Worm (Caenorhabditis elegans) whole organism, mixed stage, embryonic: ENCODE measurements around the gene F53E4.1.

Experiments
- M03D4.4 ChIP-seq: sonication (generic microtip); optimal IDR thresholded peaks from 2 replicates; lab custom pipeline; 2017; ENCODE audit warnings: mild to moderate bottlenecking, missing genetic modification characterization, missing compliant biosample characterization
- mab-5 ChIP-seq: fragments of 150-350 bp; optimal IDR thresholded peaks from 2 replicates; lab custom pipeline; 2014; ENCODE audit warnings: missing biosample characterization, missing genetic modification characterization
- nhr-237 ChIP-seq: fragments of 150-350 bp; optimal IDR thresholded peaks from 2 replicates; lab custom pipeline; 2014; ENCODE audit warnings: missing biosample characterization, missing genetic modification characterization
- nhr-28 ChIP-seq: fragments of 150-350 bp; optimal IDR thresholded peaks from 2 replicates; lab custom pipeline; 2014; ENCODE audit warnings: missing biosample characterization, missing genetic modification characterization
- nhr-76 ChIP-seq: sonication (generic microtip); optimal IDR thresholded peaks from 2 replicates; lab custom pipeline; 2017; ENCODE audit warnings: missing biosample characterization, missing genetic modification characterization
- snpc-4 ChIP-seq: fragments of 150-350 bp; optimal IDR thresholded peaks from 2 replicates; lab custom pipeline; 2014; ENCODE audit warnings: missing biosample characterization, missing genetic modification characterization
- sptf-1 ChIP-seq: sonication (generic microtip); optimal IDR thresholded peaks from 2 replicates; lab custom pipeline; 2017; ENCODE audit warnings: mild to moderate bottlenecking, missing genetic modification characterization, moderate library complexity, missing compliant biosample characterization
- tbx-8 ChIP-seq: fragments of 200-800 bp; sonication (Bioruptor generic); optimal IDR thresholded peaks from 2 replicates; lab custom pipeline; 2018; ENCODE audit warnings: mild to moderate bottlenecking, missing genetic modification characterization, moderate library complexity, missing compliant biosample characterization
- unc-62 ChIP-seq: fragments of 150-350 bp; optimal IDR thresholded peaks from 2 replicates; lab custom pipeline; 2014; ENCODE audit warnings: missing biosample characterization, missing genetic modification reagents, missing genetic modification characterization

ce11 chrV:15715636-15716035, 47.5 kb upstream of the F53E4.1 start:
- no peak for TF ChIP-seq unc-62
- no peak for TF ChIP-seq snpc-4 (tag; lab: Kevin White, UChicago)
- no peak for TF ChIP-seq sptf-1 (tag; lab: Kevin White, UChicago)
- no peak for TF ChIP-seq M03D4.4
- no peak for TF ChIP-seq tbx-8 (GFP tag; lab: Kevin White, UChicago)
- TF ChIP-seq nhr-76 (tag; lab: Kevin White, UChicago): no peak
- TF ChIP-seq nhr-237 (tag; lab: Kevin White, UChicago): no peak
- TF ChIP-seq nhr-28 (tag; lab: Kevin White, UChicago): no peak
- TF ChIP-seq mab-5 (tag; lab: Kevin White, UChicago): no peak
